Worm (Caenorhabditis elegans): Measurements from ENCODE around the gene C30G12.4.

DNA sequence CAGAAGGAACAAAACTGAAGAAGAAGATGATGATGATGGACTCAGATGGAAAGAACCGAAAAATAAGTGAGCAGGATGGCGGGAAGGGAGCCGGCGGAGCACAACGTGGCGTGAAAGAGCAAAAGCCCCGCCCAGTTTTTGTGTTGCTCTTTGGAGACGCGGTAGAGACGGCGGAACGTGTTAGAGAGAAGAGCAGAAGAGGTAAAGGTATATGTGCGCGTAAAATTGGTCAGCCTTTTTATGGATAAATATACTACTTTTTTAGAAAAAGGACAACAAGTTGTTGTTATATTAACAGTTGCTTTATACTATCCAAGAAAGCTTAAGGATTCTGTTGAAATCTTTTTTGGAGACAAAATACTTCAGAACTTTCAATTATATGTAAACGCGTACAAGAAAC, 44.9 kb upstream of the C30G12.4 start, which contains the start of gene E04F6.10:
- no peak for TF ChIP-seq him-1 (tag; optimal IDR thresholded peaks at IDR 0.05)
- TF ChIP-seq W03F9.2 (tag; optimal IDR thresholded peaks at IDR 0.05), result no peak
- no peak for TF ChIP-seq dao-5 (tag; optimal IDR thresholded peaks at IDR 0.05)

Data from whole organism, L4/young adult.